Fruit fly (Drosophila melanogaster): ENCODE results near the gene spdi.
A peak's percentile ranks its signal among the peaks of the same experiment; 100 is the strongest.

The spdi gene

DNA sequence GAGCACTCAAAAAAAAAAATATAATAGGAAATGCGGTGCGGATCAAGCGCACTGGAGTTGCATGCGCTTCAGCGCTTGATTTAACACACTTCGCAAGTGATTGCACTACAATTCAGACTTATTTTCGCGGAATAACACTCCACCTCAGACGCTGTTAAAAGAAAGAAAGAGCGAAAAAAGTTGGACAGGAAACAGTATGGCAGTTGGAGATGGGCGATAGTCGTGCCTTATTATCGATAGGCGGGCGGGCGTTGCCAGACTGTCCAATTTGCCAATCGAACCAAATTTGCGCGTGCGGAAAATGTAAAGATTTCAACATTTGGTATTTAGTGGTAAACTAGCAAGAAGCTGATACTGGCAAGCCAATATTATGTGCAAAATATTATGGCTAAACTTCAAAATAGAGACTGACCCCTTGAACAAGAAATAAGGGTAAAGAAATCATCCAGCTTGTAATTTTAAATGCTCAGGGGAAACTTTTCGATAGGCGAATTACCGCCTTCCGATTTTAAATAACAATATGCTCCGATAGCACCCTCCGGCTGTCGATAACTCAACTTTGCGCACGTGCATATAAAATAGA lies 9.3 kb upstream of the spdi start, which contains the start of the genes RpL36 and Mybbp1A (continued):
- TF ChIP-seq H2.0 (GFP tag; IDR thresholded peaks at IDR 0.05) (peak; percentile 66), Taf1 (GFP tag; IDR thresholded peaks at IDR 0.05) (no peak), Eip74EF (GFP tag; optimal IDR thresholded peaks at IDR 0.05) (peak in 1 of 2 experiments; percentile 36), CG12236 (GFP tag; optimal IDR thresholded peaks at IDR 0.05) (peak; percentile 52), CG11093 (GFP tag; IDR thresholded peaks at IDR 0.05) (no peak), twi (tag; optimal IDR thresholded peaks at IDR 0.05) (peak; percentile 37), CG10431 (GFP tag; optimal IDR thresholded peaks at IDR 0.05) (peak; percentile 71), CG2129 (GFP tag; IDR thresholded peaks at IDR 0.05; ENCODE audit: partially characterized antibody) (peak; percentile 53), Meics (GFP tag; optimal IDR thresholded peaks at IDR 0.05) (peak; percentile 87), B-H2 (GFP tag; optimal IDR thresholded peaks at IDR 0.05) (peak; percentile 80), Camta (GFP tag; optimal IDR thresholded peaks at IDR 0.05) (peak; percentile 68), nau (GFP tag; optimal IDR thresholded peaks at IDR 0.05) (no peak), CG12769 (tag; optimal IDR thresholded peaks at IDR 0.05) (no peak), run (tag; optimal IDR thresholded peaks at IDR 0.05) (peak; percentile 3), dimm (GFP tag; IDR thresholded peaks at IDR 0.05) (no peak), CG17829 (tag; optimal IDR thresholded peaks at IDR 0.05) (peak; percentile 94), ci (GFP tag; IDR thresholded peaks at IDR 0.05) (peak; percentile 87), CG7556 (GFP tag; optimal IDR thresholded peaks at IDR 0.05) (peak; percentile 49), wor (GFP tag; IDR thresholded peaks at IDR 0.05) (no peak), zfh1 (GFP tag; IDR thresholded peaks at IDR 0.05) (peak; percentile 79), CG13123 (GFP tag; optimal IDR thresholded peaks at IDR 0.05) (peak; percentile 32), chinmo (GFP tag; IDR thresholded peaks at IDR 0.05; ENCODE audit: partially characterized antibody) (peak; percentile 80; the same call in 2 of the 4 replicates), Vsx1 (GFP tag; optimal IDR thresholded peaks at IDR 0.05) (no peak), CG34376 (GFP tag; optimal IDR thresholded peaks at IDR 0.05) (peak; percentile 84), CG10267 (tag; optimal IDR thresholded peaks at IDR 0.05) (peak; percentile 64), hth (optimal IDR thresholded peaks at IDR 0.05) (no peak), insv (GFP tag; optimal IDR thresholded peaks at IDR 0.05) (peak in 1 of 2 experiments; percentile 63), dati (GFP tag; IDR thresholded peaks at IDR 0.05) (0 out of 2 replicates have a peak, but pooled peaks have one; percentile 17), CG2202 (tag; optimal IDR thresholded peaks at IDR 0.05) (peak; percentile 48), emc (GFP tag; optimal IDR thresholded peaks at IDR 0.05) (peak; percentile 80), Ssrp (tag; optimal IDR thresholded peaks at IDR 0.05) (peak; percentile 5), CG15269 (tag; optimal IDR thresholded peaks at IDR 0.05) (peak; percentile 60), Mrtf (GFP tag; IDR thresholded peaks at IDR 0.05) (peak; percentile 54; the same call in 2 of the 3 replicates), CG8359 (GFP tag; optimal IDR thresholded peaks at IDR 0.05; ENCODE audit: borderline replicate concordance) (peak; percentile 8), CG11695 (GFP tag; IDR thresholded peaks at IDR 0.05) (0 out of 3 replicates have a peak, but pooled peaks have one; percentile 36), CG1603 (tag; optimal IDR thresholded peaks at IDR 0.05) (peak; percentile 89), Trl (optimal IDR thresholded peaks at IDR 0.05) (no peak), Trl (GFP tag; optimal IDR thresholded peaks at IDR 0.05) (peak; percentile 80), p53 (GFP tag; optimal IDR thresholded peaks at IDR 0.05) (peak; percentile 75), D19B (GFP tag; optimal IDR thresholded peaks at IDR 0.05) (peak; percentile 43), HHEX (GFP tag; optimal IDR thresholded peaks at IDR 0.05) (peak; percentile 78), gt (GFP tag; IDR thresholded peaks at IDR 0.05) (no peak), CG16815 (GFP tag; optimal IDR thresholded peaks at IDR 0.05) (peak; percentile 19), Abd-B (GFP tag; optimal IDR thresholded peaks at IDR 0.05) (no peak), tap (tag; optimal IDR thresholded peaks at IDR 0.05) (no peak), CG6813 (GFP tag; optimal IDR thresholded peaks at IDR 0.05) (peak; percentile 63), Sry-δ (GFP tag; optimal IDR thresholded peaks at IDR 0.05) (peak; percentile 98), CG17186 (GFP tag; optimal IDR thresholded peaks at IDR 0.05) (peak; percentile 95), sim (GFP tag; IDR thresholded peaks at IDR 0.05) (0 out of 2 replicates have a peak, but pooled peaks have one; percentile 7)
